Fruit fly (Drosophila melanogaster) whole organism, pupa: ENCODE data around the gene Sodq.

Source experiments
- CG10348 ChIP-seq: fragments of 200-800 bp; sonication (Bioruptor generic); IDR thresholded peaks from 2 replicates; pipeline ENCODE4 v1.3.6; 2022; ENCODE audit warnings: missing biosample characterization, missing genetic modification characterization
- CG12605 ChIP-seq: fragments of 200-800 bp; sonication (Bioruptor generic); IDR thresholded peaks from 2 replicates; pipeline ENCODE4 v1.3.6; 2022; ENCODE audit warnings: missing biosample characterization, missing genetic modification characterization
- CG13204 ChIP-seq: fragments of 200-800 bp; sonication (Bioruptor generic); optimal IDR thresholded peaks from 2 replicates; lab custom pipeline; 2018; ENCODE audit warnings: missing biosample characterization, mild to moderate bottlenecking, missing genetic modification characterization, moderate library complexity
- CG14655 ChIP-seq: fragments of 200-800 bp; sonication (Bioruptor generic); optimal IDR thresholded peaks from 3 replicates; lab custom pipeline; 2017; ENCODE audit warnings: mild to moderate bottlenecking, missing biosample characterization, missing genetic modification reagents, missing genetic modification characterization
- CG15710 ChIP-seq: fragments of 200-800 bp; sonication (Bioruptor generic); optimal IDR thresholded peaks from 2 replicates; lab custom pipeline; 2018; ENCODE audit warnings: missing biosample characterization, mild to moderate bottlenecking, missing genetic modification characterization, moderate library complexity
- CG17806 ChIP-seq: fragments of 200-800 bp; sonication (Bioruptor generic); optimal IDR thresholded peaks from 2 replicates; lab custom pipeline; 2018; ENCODE audit warnings: missing biosample characterization, mild to moderate bottlenecking, missing genetic modification characterization, moderate library complexity
- CG32121 ChIP-seq: fragments of 200-800 bp; sonication (Bioruptor generic); IDR thresholded peaks from 2 replicates; pipeline ENCODE4 v1.3.6; 2022; ENCODE audit warnings: missing biosample characterization, missing genetic modification characterization
- CG34367 ChIP-seq: fragments of 200-800 bp; sonication (Bioruptor generic); optimal IDR thresholded peaks from 2 replicates; lab custom pipeline; 2018; ENCODE audit warnings: missing biosample characterization, mild to moderate bottlenecking, missing genetic modification characterization
- CG4496 ChIP-seq: fragments of 200-800 bp; sonication (Bioruptor generic); IDR thresholded peaks from 3 replicates; pipeline ENCODE4 v1.3.6; 2022; ENCODE audit warnings: missing biosample characterization, missing genetic modification characterization
- CG8159 ChIP-seq: fragments of 200-800 bp; sonication (Bioruptor generic); optimal IDR thresholded peaks from 3 replicates; lab custom pipeline; 2018; ENCODE audit warnings: missing biosample characterization, mild to moderate bottlenecking, missing genetic modification characterization, moderate library complexity
- CG8301 ChIP-seq: fragments of 200-800 bp; sonication (Bioruptor generic); optimal IDR thresholded peaks from 2 replicates; lab custom pipeline; 2018; ENCODE audit warnings: missing biosample characterization, mild to moderate bottlenecking, missing genetic modification characterization
- CG9948 ChIP-seq: fragments of 200-800 bp; sonication (Bioruptor generic); optimal IDR thresholded peaks from 2 replicates; lab custom pipeline; 2018; ENCODE audit warnings: missing biosample characterization, mild to moderate bottlenecking, missing genetic modification characterization, moderate library complexity
- D1 ChIP-seq: fragments of 200-800 bp; sonication (Bioruptor generic); optimal IDR thresholded peaks from 2 replicates; lab custom pipeline; 2018; ENCODE audit warnings: missing biosample characterization, mild to moderate bottlenecking, missing genetic modification characterization, moderate library complexity
- EcR ChIP-seq: fragments of 200-800 bp; sonication (Bioruptor generic); optimal IDR thresholded peaks from 3 replicates; lab custom pipeline; 2019; ENCODE audit warnings: missing biosample characterization, missing genetic modification characterization, mild to moderate bottlenecking, moderate library complexity, missing genetic modification reagents
- Ets98B ChIP-seq: fragments of 200-800 bp; sonication (Bioruptor generic); IDR thresholded peaks from 2 replicates; pipeline ENCODE4 v1.3.6; 2022; ENCODE audit warnings: missing biosample characterization, missing genetic modification characterization
- Pif1A ChIP-seq: fragments of 200-800 bp; sonication (Bioruptor generic); optimal IDR thresholded peaks from 3 replicates; lab custom pipeline; 2016; ENCODE audit warnings: missing biosample characterization, missing genetic modification characterization
- Pif1B ChIP-seq: fragments of 200-800 bp; sonication (Bioruptor generic); optimal IDR thresholded peaks from 3 replicates; lab custom pipeline; 2016; ENCODE audit warnings: missing biosample characterization, missing genetic modification characterization
- Snoo ChIP-seq: fragments of 200-800 bp; sonication (Bioruptor generic); optimal IDR thresholded peaks from 3 replicates; lab custom pipeline; 2017; ENCODE audit warnings: missing biosample characterization, mild to moderate bottlenecking, missing genetic modification characterization, inconsistent platforms
- fd96Ca ChIP-seq: fragments of 200-800 bp; sonication (Bioruptor generic); IDR thresholded peaks from 3 replicates; pipeline ENCODE4 v1.3.6; 2022; ENCODE audit warnings: missing biosample characterization, missing genetic modification characterization
- gl ChIP-seq: fragments of 200-800 bp; sonication (Bioruptor generic); optimal IDR thresholded peaks from 2 replicates; lab custom pipeline; 2018; ENCODE audit warnings: missing biosample characterization, mild to moderate bottlenecking, missing genetic modification characterization
- rn ChIP-seq: fragments of 200-800 bp; sonication (Bioruptor generic); IDR thresholded peaks from 2 replicates; pipeline ENCODE4 v1.3.6; 2022; ENCODE audit warnings: missing biosample characterization, missing genetic modification characterization

Gene Sodq

DNA sequence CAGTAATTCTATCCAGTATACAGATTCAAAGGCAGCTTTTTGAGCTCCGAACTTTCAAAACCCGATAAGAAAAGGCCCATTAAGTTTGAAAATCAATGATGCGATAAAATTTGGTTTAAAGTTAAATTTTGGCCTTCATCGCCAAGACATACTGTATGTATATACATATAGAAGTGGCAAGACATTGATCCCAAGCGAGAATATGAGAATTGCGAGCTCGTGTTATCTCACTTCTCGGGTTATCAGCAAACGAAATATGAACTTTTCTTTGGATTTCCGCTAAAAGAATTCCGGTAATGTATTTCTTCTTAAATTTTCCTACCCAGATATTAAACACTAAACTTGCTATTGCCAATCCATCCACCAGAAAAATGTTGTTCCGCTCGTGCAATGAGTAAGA lies 18.6 kb upstream of the Sodq start:
- TF ChIP-seq EcR (GFP tag; lab: Kevin White, UChicago) (peak; percentile 78), Ets98B (GFP tag; lab: Robert Waterston, UW) (no peak)

dm6 chr3R:25879324-25879766 lies 16.3 kb upstream of the Sodq start:
- peak; percentile 70 for TF ChIP-seq CG32121 (GFP tag; lab: Robert Waterston, UW)
- peak; percentile 73 for TF ChIP-seq CG8301 (tag; lab: Kevin White, UChicago)
- peak; percentile 49; the same call in 1 of the 2 replicates for TF ChIP-seq CG12605 (GFP tag; lab: Robert Waterston, UW)
- peak; percentile 13; the same call in 1 of the 2 replicates for TF ChIP-seq rn
- no peak; the same call in 1 of the 3 replicates for TF ChIP-seq CG4496 (GFP tag; lab: Robert Waterston, UW)
- TF ChIP-seq Pif1A = peak; percentile 38
- peak; percentile 1 for TF ChIP-seq CG17806 (tag; lab: Kevin White, UChicago)
- TF ChIP-seq CG34367 (tag; lab: Kevin White, UChicago) = no peak
- peak; percentile 19 for TF ChIP-seq CG8159
- peak; percentile 82 for TF ChIP-seq Ets98B (GFP tag; lab: Robert Waterston, UW)
- peak; percentile 68 for TF ChIP-seq CG14655

dm6 chr3R:25880198-25880970 lies 15.2 kb upstream of the Sodq start:
- TF ChIP-seq Snoo (peak; percentile 48), D1 (tag; lab: Kevin White, UChicago) (no peak), CG32121 (GFP tag; lab: Robert Waterston, UW) (peak; percentile 59; the same call in 1 of the 2 replicates), rn (0 out of 2 replicates have a peak, but pooled peaks have one; percentile 18), fd96Ca (GFP tag; lab: Robert Waterston, UW) (no peak), CG4496 (GFP tag; lab: Robert Waterston, UW) (peak; percentile 61), Pif1B (peak; percentile 1), Ets98B (GFP tag; lab: Robert Waterston, UW) (peak; percentile 11; the same call in 1 of the 2 replicates), CG17806 (tag; lab: Kevin White, UChicago) (peak; percentile 57), CG9948 (tag; lab: Kevin White, UChicago) (peak; percentile 67), CG10348 (GFP tag; lab: Robert Waterston, UW) (no peak), CG8159 (peak; percentile 63), CG14655 (peak; percentile 63), gl (tag; lab: Kevin White, UChicago) (no peak), CG8301 (tag; lab: Kevin White, UChicago) (no peak), CG15710 (tag; lab: Kevin White, UChicago) (peak; percentile 59), CG13204 (peak; percentile 42), EcR (GFP tag; lab: Kevin White, UChicago) (no peak), CG12605 (GFP tag; lab: Robert Waterston, UW) (peak; percentile 11), CG34367 (tag; lab: Kevin White, UChicago) (peak; percentile 14), Pif1A (peak; percentile 4)
- TF ChIP-seq, all 21 proteins: peak for 15

DNA sequence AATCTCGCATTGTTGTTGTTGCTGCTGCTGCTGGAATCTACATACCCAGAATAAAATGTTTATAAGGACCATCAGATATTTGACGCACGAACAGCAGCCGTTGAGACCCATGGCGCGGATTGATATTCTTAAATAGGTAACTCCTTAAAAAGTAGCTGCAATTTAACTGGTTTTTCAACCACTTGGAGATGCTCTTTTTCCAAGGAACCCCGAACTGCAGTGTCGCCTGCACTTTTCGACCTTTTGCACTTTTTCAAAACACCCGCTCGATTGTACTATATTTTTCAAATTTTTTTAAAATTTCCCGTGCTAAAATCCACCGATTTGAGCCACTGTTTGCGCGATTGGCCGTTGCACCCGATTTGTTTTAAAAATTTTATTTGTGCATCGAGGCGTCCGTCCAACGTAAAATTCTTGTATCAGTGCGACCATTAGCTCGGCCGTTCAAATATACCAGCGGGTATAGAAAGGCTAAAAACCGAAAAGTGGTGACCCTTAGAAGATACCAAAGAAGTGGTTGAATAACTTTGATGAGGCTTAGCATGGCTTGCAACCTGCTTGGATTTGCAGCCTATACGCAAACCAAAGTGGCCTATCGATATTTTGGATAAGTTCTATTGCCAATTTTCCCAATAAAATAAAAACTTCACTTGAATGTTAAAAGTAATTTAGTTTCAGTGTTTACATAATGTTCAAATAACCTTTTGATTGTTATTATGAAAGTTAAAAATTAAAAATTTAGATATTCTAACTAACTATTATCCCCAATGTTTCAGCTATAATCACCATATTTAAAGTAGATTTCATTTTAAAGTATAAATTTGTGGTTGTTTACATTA lies 14.4 kb upstream of the Sodq start, which contains the start of gene Tsp96F:
Gene Tsp96F (minus strand): TSS at position 457 of the 839 bp plus-strand sequence.
- TF ChIP-seq CG34367 (tag; lab: Kevin White, UChicago) (no peak), Pif1B (no peak), CG4496 (GFP tag; lab: Robert Waterston, UW) (0 out of 3 replicates have a peak, but pooled peaks have one; percentile 40), CG32121 (GFP tag; lab: Robert Waterston, UW) (no peak), D1 (tag; lab: Kevin White, UChicago) (peak; percentile 18), CG15710 (tag; lab: Kevin White, UChicago) (no peak), EcR (GFP tag; lab: Kevin White, UChicago) (peak; percentile 14), CG12605 (GFP tag; lab: Robert Waterston, UW) (peak; percentile 42), CG10348 (GFP tag; lab: Robert Waterston, UW) (no peak), CG13204 (no peak), Snoo (no peak)
- TF ChIP-seq, all 21 proteins: peak for 4

DNA sequence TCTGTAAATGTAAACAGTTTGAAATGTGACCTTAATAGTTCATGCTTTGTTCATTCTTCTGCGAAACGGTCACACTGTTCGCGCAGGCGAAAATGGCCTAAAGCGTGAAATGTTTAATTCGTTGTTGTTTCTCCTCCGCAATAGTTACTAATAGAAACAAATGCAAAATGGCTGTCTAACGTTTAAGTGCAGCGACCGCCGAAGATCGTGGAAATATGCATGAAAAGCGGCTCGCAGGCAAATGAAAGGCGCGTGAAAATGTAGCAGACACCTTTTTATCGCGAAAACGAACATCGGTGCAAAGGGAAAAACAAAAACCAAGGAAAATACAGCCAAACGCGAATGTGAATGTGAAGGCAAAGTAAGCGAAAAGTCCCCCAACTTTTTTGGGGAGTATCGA lies 13.7 kb upstream of the Sodq start, which contains the start of gene SppL:
Gene SppL (plus strand): TSS at position 70 of the 400 bp plus-strand sequence.
- TF ChIP-seq EcR (GFP tag; lab: Kevin White, UChicago) = no peak
- TF ChIP-seq CG4496 (GFP tag; lab: Robert Waterston, UW) = no peak
- TF ChIP-seq Pif1A = no peak
- no peak for TF ChIP-seq rn
- TF ChIP-seq CG12605 (GFP tag; lab: Robert Waterston, UW) = no peak
- no peak for TF ChIP-seq Snoo
- TF ChIP-seq CG32121 (GFP tag; lab: Robert Waterston, UW) = no peak
- no peak for TF ChIP-seq CG13204
- TF ChIP-seq Pif1B = no peak
